Worm (Caenorhabditis elegans): ENCODE measurements around the gene asp-12.

asp-12 gene

DNA sequence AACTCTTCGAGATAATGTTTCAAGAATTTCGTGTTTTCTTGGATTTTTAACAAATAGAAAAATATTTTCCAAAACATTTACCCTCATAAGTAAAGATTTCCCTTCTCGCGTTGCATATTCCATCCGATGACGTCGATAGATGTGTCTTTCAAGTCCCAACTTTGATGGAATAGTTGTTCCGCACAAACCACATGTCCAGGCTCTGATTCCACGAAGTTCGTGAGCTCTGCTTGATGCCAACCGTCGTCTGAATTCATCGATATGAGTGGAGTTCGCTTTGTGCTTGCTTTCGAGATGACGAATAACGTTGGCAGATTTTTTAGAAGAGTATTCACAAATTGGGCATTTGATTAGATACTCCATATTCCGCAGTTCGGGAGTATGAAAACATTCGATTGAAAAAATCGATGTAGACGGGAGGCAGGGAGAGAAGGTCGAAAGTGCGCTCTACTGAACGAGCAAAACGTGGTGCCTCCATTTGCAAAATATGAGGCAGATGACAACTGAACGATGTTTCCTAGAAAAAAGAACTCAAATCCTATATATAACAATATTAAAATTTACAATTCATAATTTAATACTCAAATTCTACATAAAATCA, 32.0 kb downstream of the asp-12 start, which contains the start of gene W02D7.6 (continued):
- TF ChIP-seq rcor-1 (GFP tag; IDR thresholded peaks at IDR 0.05) (no peak; the same call in 1 of the 2 replicates), efl-1 (GFP tag; optimal IDR thresholded peaks at IDR 0.05) (no peak), D2030.7 (GFP tag; IDR thresholded peaks at IDR 0.05) (0 out of 2 replicates have a peak, but pooled peaks have one; percentile 8), die-1 (tag; optimal IDR thresholded peaks at IDR 0.05) (no peak), hmg-1.2 (GFP tag; IDR thresholded peaks at IDR 0.05) (peak; percentile 37; the same call in 1 of the 2 replicates), tbp1 (GFP tag; optimal IDR thresholded peaks at IDR 0.05) (peak; percentile 34), bed-1 (GFP tag; IDR thresholded peaks at IDR 0.05) (no peak), K11D2.4 (GFP tag; IDR thresholded peaks at IDR 0.05) (no peak), lin-26 (GFP tag; IDR thresholded peaks at IDR 0.05) (no peak), cebp-1 (GFP tag; IDR thresholded peaks at IDR 0.05) (no peak), cebp-1 (tag; optimal IDR thresholded peaks at IDR 0.05) (no peak), snpc-3.4 (tag; optimal IDR thresholded peaks at IDR 0.05) (no peak), pha-4 (tag; optimal IDR thresholded peaks at IDR 0.05) (no peak), mxl-1 (tag; optimal IDR thresholded peaks at IDR 0.05) (peak; percentile 24), Y95B8A.8 (GFP tag; IDR thresholded peaks at IDR 0.05) (0 out of 2 replicates have a peak, but pooled peaks have one; percentile 12), let-607 (tag; optimal IDR thresholded peaks at IDR 0.05) (peak in 1 of 2 experiments; percentile 70), let-526 (GFP tag; IDR thresholded peaks at IDR 0.05) (no peak), ceh-40 (GFP tag; IDR thresholded peaks at IDR 0.05) (0 out of 2 replicates have a peak, but pooled peaks have one; percentile 39), unc-130 (GFP tag; optimal IDR thresholded peaks at IDR 0.05) (no peak), egrh-3 (GFP tag; IDR thresholded peaks at IDR 0.05) (no peak), ztf-28 (GFP tag; IDR thresholded peaks at IDR 0.05) (no peak), athp-1 (tag; optimal IDR thresholded peaks at IDR 0.05) (peak; percentile 30), ekl-4 (GFP tag; IDR thresholded peaks at IDR 0.05) (0 out of 2 replicates have a peak, but pooled peaks have one; percentile 19), cebp-2 (GFP tag; IDR thresholded peaks at IDR 0.05) (no peak), nhr-80 (tag; optimal IDR thresholded peaks at IDR 0.05) (peak; percentile 8), akir-1 (GFP tag; optimal IDR thresholded peaks at IDR 0.05) (no peak), B0336.3 (GFP tag; IDR thresholded peaks at IDR 0.05) (peak; percentile 77), gei-17 (GFP tag; optimal IDR thresholded peaks at IDR 0.05) (no peak), Y53F4B.3 (GFP tag; IDR thresholded peaks at IDR 0.05) (no peak), ZK185.1 (tag; optimal IDR thresholded peaks at IDR 0.05; ENCODE audit: poor library complexity, severe bottlenecking) (peak; percentile 1), hsf-1 (GFP tag; IDR thresholded peaks at IDR 0.05) (peak; percentile 57; the same call in 1 of the 2 replicates), madf-3 (GFP tag; IDR thresholded peaks at IDR 0.05) (peak; percentile 67; the same call in 1 of the 2 replicates), B0035.1 (tag; optimal IDR thresholded peaks at IDR 0.05) (no peak), ztf-6 (GFP tag; IDR thresholded peaks at IDR 0.05) (no peak), T26A5.8 (tag; optimal IDR thresholded peaks at IDR 0.05) (no peak)

- no peak for TF ChIP-seq snpc-4 (GFP tag; optimal IDR thresholded peaks at IDR 0.05)
- TF ChIP-seq snpc-4 (tag; optimal IDR thresholded peaks at IDR 0.05), result peak in 1 of 4 experiments; percentile 11
- peak; percentile 35 for TF ChIP-seq efl-1 (GFP tag; optimal IDR thresholded peaks at IDR 0.05)
- TF ChIP-seq rcor-1 (GFP tag; IDR thresholded peaks at IDR 0.05), result no peak
- TF ChIP-seq rec-8 (tag; optimal IDR thresholded peaks at IDR 0.05), result no peak
- peak in 1 of 2 experiments; percentile 70 for TF ChIP-seq let-607 (tag; optimal IDR thresholded peaks at IDR 0.05)
- TF ChIP-seq attf-5 (GFP tag; optimal IDR thresholded peaks at IDR 0.05), result no peak
- TF ChIP-seq dpl-1 (GFP tag; optimal IDR thresholded peaks at IDR 0.05), result peak; percentile 50
- TF ChIP-seq ztf-25 (GFP tag; IDR thresholded peaks at IDR 0.05), result no peak
- peak; percentile 54 for TF ChIP-seq lin-54 (GFP tag; optimal IDR thresholded peaks at IDR 0.05)
- no peak for TF ChIP-seq egl-44 (GFP tag; IDR thresholded peaks at IDR 0.05)
- TF ChIP-seq unc-62 (GFP tag; optimal IDR thresholded peaks at IDR 0.05), result no peak
- TF ChIP-seq attf-3 (GFP tag; conservative IDR thresholded peaks at IDR 0.05), result peak; percentile 95
- TF ChIP-seq cebp-1 (GFP tag; IDR thresholded peaks at IDR 0.05), result no peak
- peak; percentile 33 for TF ChIP-seq cebp-1 (tag; optimal IDR thresholded peaks at IDR 0.05)
Observed at ce11 chrV:8302522-8302921, 33.5 kb downstream of the asp-12 start, which contains the start of gene sel-9. TSS of gene sel-9 (minus strand) at chrV:8302580.

All from whole organism, young adult.